Fruit fly (Drosophila melanogaster): Measurements from ENCODE around the gene Klp3A.

Gene Klp3A

DNA sequence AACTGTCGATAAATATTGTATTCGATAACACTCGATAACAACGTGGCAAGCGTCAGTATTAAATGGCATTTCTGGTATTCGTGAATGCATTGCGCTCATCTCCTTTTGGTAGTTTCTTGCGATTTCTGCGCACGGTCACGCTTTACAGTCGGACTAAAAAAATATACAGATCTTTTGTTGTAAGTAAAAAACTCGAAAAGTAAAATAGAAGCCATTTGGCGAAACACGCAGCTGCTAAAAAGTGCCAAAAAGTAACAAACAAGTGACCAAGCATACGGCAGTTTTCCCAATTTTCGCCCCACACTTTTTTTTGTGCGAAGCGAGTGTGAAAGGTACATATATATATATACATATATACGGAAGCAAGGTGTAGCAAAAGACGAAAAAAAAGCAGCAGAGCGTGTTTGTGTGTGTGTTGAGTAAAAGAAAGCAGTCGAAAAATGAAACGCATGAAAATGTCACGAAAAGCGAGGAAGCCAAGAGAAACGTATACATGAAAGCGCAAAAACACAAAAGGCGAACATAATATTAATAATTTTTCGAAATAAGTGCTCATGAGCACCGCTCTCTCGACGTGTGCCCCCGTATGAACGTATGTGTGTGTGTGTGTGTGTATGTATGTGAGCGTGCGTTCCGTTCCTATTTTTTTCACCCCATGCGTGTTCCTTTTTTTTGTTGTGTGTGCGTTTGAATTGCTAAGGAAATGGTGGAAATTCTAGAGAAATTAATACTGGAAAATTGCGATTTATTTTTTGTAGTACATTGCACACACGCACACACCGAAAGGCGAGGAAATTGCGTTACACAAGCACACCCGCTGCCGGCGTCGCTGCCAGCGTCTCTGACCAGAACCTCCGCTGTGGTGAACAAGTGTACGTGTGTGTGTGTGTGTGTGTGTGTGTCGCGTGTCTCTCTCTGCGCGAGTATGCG, 30.3 kb upstream of the Klp3A start, which contains the start of gene sgg (continued):
- TF ChIP-seq grau (tag; optimal IDR thresholded peaks at IDR 0.05) (peak; percentile 6), CG11085 (GFP tag; IDR thresholded peaks at IDR 0.05) (no peak), crc (GFP tag; optimal IDR thresholded peaks at IDR 0.05) (no peak), fd3F (GFP tag; optimal IDR thresholded peaks at IDR 0.05) (no peak), gsb-n (tag; optimal IDR thresholded peaks at IDR 0.05) (no peak), Hr39 (optimal IDR thresholded peaks at IDR 0.05) (no peak), Mes4 (GFP tag; optimal IDR thresholded peaks at IDR 0.05) (no peak), Blimp-1 (GFP tag; optimal IDR thresholded peaks at IDR 0.05) (no peak), Side (GFP tag; optimal IDR thresholded peaks at IDR 0.05) (no peak), otp (GFP tag; IDR thresholded peaks at IDR 0.05) (no peak), prd (optimal IDR thresholded peaks at IDR 0.05) (no peak), prd (GFP tag; IDR thresholded peaks at IDR 0.05) (no peak), fu2 (GFP tag; optimal IDR thresholded peaks at IDR 0.05) (no peak), cad (GFP tag; optimal IDR thresholded peaks at IDR 0.05) (no peak), CG34376 (GFP tag; optimal IDR thresholded peaks at IDR 0.05) (no peak), CG2678 (tag; optimal IDR thresholded peaks at IDR 0.05) (no peak), CG15514 (GFP tag; optimal IDR thresholded peaks at IDR 0.05) (peak; percentile 60), odd (GFP tag; optimal IDR thresholded peaks at IDR 0.05) (no peak), yki (optimal IDR thresholded peaks at IDR 0.05) (no peak), scrt (GFP tag; optimal IDR thresholded peaks at IDR 0.05) (no peak), Oaz (GFP tag; IDR thresholded peaks at IDR 0.05) (no peak), sens (GFP tag) (peak; percentile 40), CG12942 (GFP tag; optimal IDR thresholded peaks at IDR 0.05) (no peak), Tbp (GFP tag; optimal IDR thresholded peaks at IDR 0.05) (no peak), Dp (GFP tag; optimal IDR thresholded peaks at IDR 0.05) (peak; percentile 51), CG1603 (tag; optimal IDR thresholded peaks at IDR 0.05) (no peak), CG12155 (GFP tag; optimal IDR thresholded peaks at IDR 0.05) (no peak), CG11398 (GFP tag; optimal IDR thresholded peaks at IDR 0.05) (no peak), Lpt (GFP tag; optimal IDR thresholded peaks at IDR 0.05) (no peak), ara (GFP tag; IDR thresholded peaks at IDR 0.05) (peak; percentile 20; the same call in 1 of the 2 replicates), B-H2 (GFP tag; optimal IDR thresholded peaks at IDR 0.05) (no peak), mam (GFP tag; optimal IDR thresholded peaks at IDR 0.05) (no peak), CG7987 (GFP tag; optimal IDR thresholded peaks at IDR 0.05) (peak; percentile 9), Sry-δ (GFP tag; optimal IDR thresholded peaks at IDR 0.05) (peak; percentile 36), Pdp1 (GFP tag; optimal IDR thresholded peaks at IDR 0.05) (peak in 1 of 2 experiments; percentile 95), Med (GFP tag) (peak; percentile 77), CG16815 (GFP tag; optimal IDR thresholded peaks at IDR 0.05) (no peak), nerfin-1 (tag; optimal IDR thresholded peaks at IDR 0.05) (peak; percentile 84), CG43689 (GFP tag; IDR thresholded peaks at IDR 0.05) (no peak), CG18476 (GFP tag; optimal IDR thresholded peaks at IDR 0.05) (no peak), MESR4 (GFP tag; optimal IDR thresholded peaks at IDR 0.05) (peak; percentile 73), Dip2 (GFP tag; IDR thresholded peaks at IDR 0.05) (no peak), CG6791 (GFP tag; IDR thresholded peaks at IDR 0.05; ENCODE audit: partially characterized antibody) (peak; percentile 44), her (GFP tag; optimal IDR thresholded peaks at IDR 0.05) (no peak), knrl (GFP tag; IDR thresholded peaks at IDR 0.05; ENCODE audit: partially characterized antibody) (no peak), gsb (GFP tag; IDR thresholded peaks at IDR 0.05) (no peak), Ets97D (GFP tag; optimal IDR thresholded peaks at IDR 0.05) (peak; percentile 2), Eip74EF (GFP tag; optimal IDR thresholded peaks at IDR 0.05) (peak in 1 of 2 experiments; percentile 90), sc (optimal IDR thresholded peaks at IDR 0.05) (no peak), sc (GFP tag; optimal IDR thresholded peaks at IDR 0.05) (no peak)

All from whole organism, embryonic.